Worm (Caenorhabditis elegans) whole organism, L2 larva: ENCODE measurements around the gene K02H11.9.

Experiments used
- ZK546.5 ChIP-seq: sonication (generic microtip); optimal IDR thresholded peaks from 2 replicates; lab custom pipeline; 2017; ENCODE audit warnings: missing biosample characterization, missing genetic modification characterization
- aly-2 ChIP-seq: fragments of 150-350 bp; optimal IDR thresholded peaks from 2 replicates; lab custom pipeline; 2014; ENCODE audit warnings: missing biosample characterization, missing genetic modification characterization
- ama-1 ChIP-seq: fragments of 150-350 bp; optimal IDR thresholded peaks from 2 replicates; lab custom pipeline; 2018; ENCODE audit warnings: inconsistent platforms
- gmeb-1 ChIP-seq: fragments of 150-350 bp; optimal IDR thresholded peaks from 2 replicates; lab custom pipeline; 2014; ENCODE audit warnings: missing biosample characterization, missing genetic modification characterization
- lin-39 ChIP-seq: fragments of 150-350 bp; optimal IDR thresholded peaks from 2 replicates; lab custom pipeline; 2014; ENCODE audit warnings: missing biosample characterization, missing genetic modification reagents, missing genetic modification characterization
- lsy-2 ChIP-seq, 2 experiments: fragments of 150-350 bp in 1 of 2; sonication (generic microtip) in 1 of 2; optimal IDR thresholded peaks; 2 replicates each; lab custom pipeline; 2014 to 2017; ENCODE audit warnings: missing biosample characterization in 2 of 2, missing genetic modification characterization in 2 of 2
- mdl-1 ChIP-seq, 2 experiments: fragments of 150-350 bp in 1 of 2; sonication (generic microtip) in 1 of 2; optimal IDR thresholded peaks; 2 replicates each; lab custom pipeline; 2017; ENCODE audit warnings: missing biosample characterization in 2 of 2, missing genetic modification characterization in 2 of 2
- nhr-11 ChIP-seq: fragments of 150-350 bp; optimal IDR thresholded peaks from 2 replicates; lab custom pipeline; 2014; ENCODE audit warnings: missing biosample characterization, missing genetic modification characterization
- skn-1 ChIP-seq: sonication (generic microtip); optimal IDR thresholded peaks from 2 replicates; lab custom pipeline; 2017; ENCODE audit warnings: missing biosample characterization, missing genetic modification characterization
- sma-3 ChIP-seq: sonication (generic microtip); optimal IDR thresholded peaks from 2 replicates; lab custom pipeline; 2016; ENCODE audit warnings: missing genetic modification reagents, missing genetic modification characterization, missing compliant biosample characterization
- snpc-4 ChIP-seq: fragments of 150-350 bp; optimal IDR thresholded peaks from 2 replicates; lab custom pipeline; 2014; ENCODE audit warnings: missing biosample characterization, missing genetic modification characterization
- unc-62 ChIP-seq: fragments of 150-350 bp; optimal IDR thresholded peaks from 2 replicates; lab custom pipeline; 2014; ENCODE audit warnings: missing biosample characterization, missing genetic modification reagents, missing genetic modification characterization
- ztf-11 ChIP-seq: sonication (generic microtip); optimal IDR thresholded peaks from 2 replicates; lab custom pipeline; 2017; ENCODE audit warnings: missing biosample characterization, missing genetic modification characterization

DNA sequence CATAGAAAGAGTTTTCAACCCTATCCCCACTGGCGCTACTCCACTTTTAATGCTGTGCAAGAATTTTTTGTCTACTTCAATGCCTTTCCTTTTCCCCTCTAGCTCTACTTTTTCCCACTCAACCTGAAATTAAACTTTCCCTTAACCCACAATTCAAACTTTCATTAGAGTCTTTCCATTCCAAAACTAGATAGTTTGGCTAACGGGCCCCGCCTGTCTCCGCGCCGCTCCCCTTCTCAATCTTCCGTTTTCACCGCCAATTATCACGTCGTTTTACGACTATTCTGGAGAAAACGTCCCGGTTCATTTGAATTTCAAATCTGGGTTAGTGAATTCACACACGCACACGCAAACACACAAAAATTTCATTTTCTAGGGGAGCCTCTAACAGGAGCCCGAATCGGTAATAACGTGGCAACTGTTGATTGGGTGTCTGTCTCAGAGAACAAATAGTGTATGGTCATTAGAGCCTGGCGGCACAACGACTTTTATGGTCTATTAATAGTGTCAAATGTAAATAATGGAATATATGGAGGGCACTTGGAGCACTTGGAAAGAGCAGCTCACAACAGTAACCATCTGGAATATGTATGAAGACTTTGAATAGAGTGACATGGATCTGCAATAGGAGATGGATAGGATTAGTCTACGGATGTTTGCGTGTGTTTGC is 33.0 kb upstream of the K02H11.9 start:
- TF ChIP-seq snpc-4 (tag; lab: Kevin White, UChicago) = no peak
- TF ChIP-seq ama-1 (lab: Kevin White, UChicago) = no peak
- TF ChIP-seq ZK546.5 (tag; lab: Kevin White, UChicago) = no peak
- TF ChIP-seq unc-62 (GFP tag; lab: Kevin White, UChicago) = no peak
- no peak for TF ChIP-seq mdl-1 (tag; optimal IDR thresholded peaks at IDR 0.05; lab: Kevin White, UChicago)
- TF ChIP-seq nhr-11 (tag; lab: Kevin White, UChicago) = no peak
- no peak for TF ChIP-seq ztf-11 (tag; lab: Kevin White, UChicago)
- TF ChIP-seq skn-1 (tag; lab: Kevin White, UChicago) = no peak
- TF ChIP-seq gmeb-1 (tag; lab: Kevin White, UChicago) = no peak
- TF ChIP-seq lin-39 (tag; lab: Kevin White, UChicago) = no peak
- no peak for TF ChIP-seq aly-2 (tag; lab: Kevin White, UChicago)
- TF ChIP-seq lsy-2 (tag; optimal IDR thresholded peaks at IDR 0.05; lab: Kevin White, UChicago) = no peak
- no peak for TF ChIP-seq sma-3 (GFP tag; lab: Kevin White, UChicago)
